Worm (Caenorhabditis elegans): ENCODE data around the gene str-256.

Gene str-256

DNA sequence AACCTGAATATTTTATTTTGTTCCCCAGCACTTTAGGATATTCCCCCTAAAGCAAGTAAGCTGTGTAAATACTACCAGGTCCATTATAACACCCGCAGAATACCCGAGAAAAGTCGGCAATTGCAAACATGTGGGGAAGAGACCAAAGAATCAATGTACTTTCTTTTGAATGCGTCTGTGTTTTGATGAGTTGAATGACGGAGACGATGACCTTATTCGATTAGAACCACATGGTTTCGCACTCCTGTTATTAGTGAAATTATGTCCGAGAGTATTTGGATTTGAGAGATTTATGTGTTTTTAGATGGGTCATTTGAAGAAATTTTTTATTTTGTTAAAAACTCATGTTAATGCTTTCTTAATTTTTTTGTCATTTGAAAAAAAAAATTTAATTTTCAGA, 35.8 kb downstream of the str-256 start:
- TF ChIP-seq ham-2 (GFP tag; optimal IDR thresholded peaks at IDR 0.05): no peak
- no peak for TF ChIP-seq nhr-2 (tag; optimal IDR thresholded peaks at IDR 0.05)
- no peak for TF ChIP-seq M03D4.4 (tag; optimal IDR thresholded peaks at IDR 0.05)
- no peak for TF ChIP-seq pha-4 (tag; optimal IDR thresholded peaks at IDR 0.05)
- no peak for TF ChIP-seq unc-39 (tag; optimal IDR thresholded peaks at IDR 0.05)
- TF ChIP-seq hlh-1 (tag; optimal IDR thresholded peaks at IDR 0.05): no peak
- no peak for TF ChIP-seq drap-1 (GFP tag; optimal IDR thresholded peaks at IDR 0.05)
- no peak for TF ChIP-seq elt-3 (tag; optimal IDR thresholded peaks at IDR 0.05)
- TF ChIP-seq ceh-83 (GFP tag; optimal IDR thresholded peaks at IDR 0.05): no peak
- TF ChIP-seq unc-62 (GFP tag; optimal IDR thresholded peaks at IDR 0.05): no peak
- TF ChIP-seq lin-13 (tag; optimal IDR thresholded peaks at IDR 0.05): no peak

- TF ChIP-seq snpc-4 (tag; optimal IDR thresholded peaks at IDR 0.05) (no peak), cnd-1 (tag; optimal IDR thresholded peaks at IDR 0.05) (no peak), unc-39 (tag; optimal IDR thresholded peaks at IDR 0.05) (no peak), M03D4.4 (tag; optimal IDR thresholded peaks at IDR 0.05) (no peak), unc-62 (GFP tag; optimal IDR thresholded peaks at IDR 0.05) (no peak), drap-1 (GFP tag; optimal IDR thresholded peaks at IDR 0.05) (no peak), bed-3 (GFP tag; optimal IDR thresholded peaks at IDR 0.05) (no peak), tbx-8 (GFP tag; optimal IDR thresholded peaks at IDR 0.05) (no peak), elt-1 (tag; optimal IDR thresholded peaks at IDR 0.05; ENCODE audit: borderline replicate concordance, insufficient read depth) (no peak), mab-5 (tag; optimal IDR thresholded peaks at IDR 0.05) (no peak), flh-1 (GFP tag; optimal IDR thresholded peaks at IDR 0.05) (no peak), lin-32 (GFP tag; optimal IDR thresholded peaks at IDR 0.05) (no peak), mep-1 (tag; optimal IDR thresholded peaks at IDR 0.05) (no peak), nhr-237 (tag; optimal IDR thresholded peaks at IDR 0.05) (no peak)
Observed at ce11 chrV:464800-465199, 36.3 kb downstream of the str-256 start, which contains the start of gene nhr-201. Gene nhr-201 (plus strand): TSS chrV:464828.

ce11 chrV:462263-462662, 38.9 kb downstream of the str-256 start, which contains the start of gene nhr-202:
Gene nhr-202 (plus strand): TSS chrV:462588.
- no peak for TF ChIP-seq lsy-2 (tag; optimal IDR thresholded peaks at IDR 0.05)
- TF ChIP-seq blmp-1 (tag; optimal IDR thresholded peaks at IDR 0.05): no peak
- no peak for TF ChIP-seq unc-62 (GFP tag; optimal IDR thresholded peaks at IDR 0.05)
- no peak for TF ChIP-seq nhr-2 (tag; optimal IDR thresholded peaks at IDR 0.05)
- no peak for TF ChIP-seq lin-13 (tag; optimal IDR thresholded peaks at IDR 0.05)
- TF ChIP-seq nhr-237 (tag; optimal IDR thresholded peaks at IDR 0.05): no peak
- TF ChIP-seq sem-2 (GFP tag; optimal IDR thresholded peaks at IDR 0.05): no peak
- TF ChIP-seq M03D4.4 (tag; optimal IDR thresholded peaks at IDR 0.05): no peak

- TF ChIP-seq unc-62 (GFP tag; optimal IDR thresholded peaks at IDR 0.05): no peak
- TF ChIP-seq mep-1 (tag; optimal IDR thresholded peaks at IDR 0.05): no peak
- no peak for TF ChIP-seq ceh-83 (GFP tag; optimal IDR thresholded peaks at IDR 0.05)
- no peak for TF ChIP-seq cnd-1 (tag; optimal IDR thresholded peaks at IDR 0.05)
- no peak for TF ChIP-seq sem-2 (GFP tag; optimal IDR thresholded peaks at IDR 0.05)
- TF ChIP-seq drap-1 (GFP tag; optimal IDR thresholded peaks at IDR 0.05): no peak
- no peak for TF ChIP-seq sptf-1 (tag; optimal IDR thresholded peaks at IDR 0.05)
- no peak for TF ChIP-seq unc-39 (tag; optimal IDR thresholded peaks at IDR 0.05)
- no peak for TF ChIP-seq unc-120 (tag; optimal IDR thresholded peaks at IDR 0.05; ENCODE audit: poor library complexity, severe bottlenecking)
- no peak for TF ChIP-seq hlh-1 (tag; optimal IDR thresholded peaks at IDR 0.05)
Observed at ce11 chrV:459464-459863, 41.7 kb downstream of the str-256 start, which contains the start of gene nhr-203. Gene nhr-203 (plus strand): TSS chrV:459795.

ce11 chrV:457839-458238, 43.3 kb downstream of the str-256 start:
- TF ChIP-seq ztf-11 (tag; optimal IDR thresholded peaks at IDR 0.05): no peak
- TF ChIP-seq pha-4 (tag; optimal IDR thresholded peaks at IDR 0.05): no peak
- no peak for TF ChIP-seq ceh-83 (GFP tag; optimal IDR thresholded peaks at IDR 0.05)
- TF ChIP-seq elt-3 (tag; optimal IDR thresholded peaks at IDR 0.05): no peak
- TF ChIP-seq M03D4.4 (tag; optimal IDR thresholded peaks at IDR 0.05): no peak
- no peak for TF ChIP-seq bed-3 (GFP tag; optimal IDR thresholded peaks at IDR 0.05)
- no peak for TF ChIP-seq nhr-76 (tag; optimal IDR thresholded peaks at IDR 0.05)

DNA sequence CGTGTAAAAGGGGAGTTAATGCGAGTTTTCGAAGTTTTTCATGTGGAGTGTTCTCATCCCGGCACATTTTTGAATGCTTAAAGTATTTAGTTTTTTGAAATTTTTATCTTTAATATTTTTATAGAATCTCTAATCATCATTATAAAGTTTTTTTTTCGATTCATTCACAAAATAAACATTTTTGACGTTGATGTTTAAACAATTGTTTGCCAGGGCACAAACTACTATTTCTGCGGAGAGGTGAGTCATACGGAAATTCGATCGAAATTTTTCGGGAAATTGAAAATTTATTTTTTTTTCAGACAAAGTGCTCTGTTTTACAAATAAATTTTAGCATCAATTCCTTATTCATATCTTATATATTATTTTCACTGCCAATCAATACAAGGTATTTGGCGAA, 47.6 kb downstream of the str-256 start, which contains the start of gene nhr-98:
TSS of gene nhr-98 (plus strand) at position 301 of the 400 bp plus-strand sequence.
- TF ChIP-seq tbx-8 (GFP tag; optimal IDR thresholded peaks at IDR 0.05) (no peak), ceh-39 (tag; optimal IDR thresholded peaks at IDR 0.05) (no peak), M03D4.4 (tag; optimal IDR thresholded peaks at IDR 0.05) (no peak), mab-5 (tag; optimal IDR thresholded peaks at IDR 0.05) (no peak), drap-1 (GFP tag; optimal IDR thresholded peaks at IDR 0.05) (no peak), lsy-2 (tag; optimal IDR thresholded peaks at IDR 0.05) (no peak), mls-2 (tag; optimal IDR thresholded peaks at IDR 0.05) (no peak), nhr-2 (tag; optimal IDR thresholded peaks at IDR 0.05) (no peak), nhr-76 (tag; optimal IDR thresholded peaks at IDR 0.05) (no peak), ces-1 (GFP tag; optimal IDR thresholded peaks at IDR 0.05) (no peak), sem-2 (GFP tag; optimal IDR thresholded peaks at IDR 0.05) (no peak), ham-2 (GFP tag; optimal IDR thresholded peaks at IDR 0.05) (no peak), unc-120 (tag; optimal IDR thresholded peaks at IDR 0.05; ENCODE audit: poor library complexity, severe bottlenecking) (no peak), bed-3 (GFP tag; optimal IDR thresholded peaks at IDR 0.05) (no peak), ztf-11 (tag; optimal IDR thresholded peaks at IDR 0.05) (no peak), lin-32 (GFP tag; optimal IDR thresholded peaks at IDR 0.05) (no peak), nhr-237 (tag; optimal IDR thresholded peaks at IDR 0.05) (no peak), blmp-1 (tag; optimal IDR thresholded peaks at IDR 0.05) (no peak), ceh-43 (GFP tag; optimal IDR thresholded peaks at IDR 0.05) (no peak)

All from whole organism, mixed stage, embryonic.